Fruit fly (Drosophila melanogaster): Measurements from ENCODE around the gene CG13983.

Gene CG13983

DNA sequence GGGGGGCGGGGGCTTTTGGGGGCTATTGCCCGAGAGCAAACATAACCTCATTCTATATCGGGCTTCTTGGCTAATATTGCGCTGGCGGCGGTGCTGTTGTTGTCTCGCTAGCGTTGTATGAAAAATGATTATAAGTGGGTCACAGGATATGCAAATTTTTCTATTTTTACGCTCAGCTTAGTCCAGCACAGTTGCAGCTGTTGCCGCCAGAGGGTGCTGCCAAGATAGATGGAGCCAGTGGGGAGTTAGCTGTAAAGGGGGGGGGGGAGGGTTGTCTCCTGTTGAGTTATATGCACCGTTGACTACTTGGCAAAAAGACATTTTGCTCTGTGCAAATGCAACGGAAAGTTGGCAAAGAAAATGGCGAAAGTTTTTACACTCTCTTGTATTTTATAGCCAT, 43.3 kb downstream of the CG13983 start:
- TF ChIP-seq CG11902 (GFP tag; optimal IDR thresholded peaks at IDR 0.05) = no peak
- TF ChIP-seq CG11762 (GFP tag; optimal IDR thresholded peaks at IDR 0.05; ENCODE audit: insufficient read depth) = no peak
- no peak for TF ChIP-seq CG32006 (GFP tag; optimal IDR thresholded peaks at IDR 0.05)
- no peak for TF ChIP-seq CG16779 (tag; optimal IDR thresholded peaks at IDR 0.05)
- no peak for TF ChIP-seq CG31627 (GFP tag; optimal IDR thresholded peaks at IDR 0.05)
- no peak for TF ChIP-seq fkh (GFP tag; optimal IDR thresholded peaks at IDR 0.05)
- TF ChIP-seq CG4318 (GFP tag; optimal IDR thresholded peaks at IDR 0.05) = no peak
- no peak for TF ChIP-seq Sox102F (GFP tag; optimal IDR thresholded peaks at IDR 0.05)
- TF ChIP-seq CG6163 (GFP tag; IDR thresholded peaks at IDR 0.05) = no peak
- TF ChIP-seq CG34406 (GFP tag; optimal IDR thresholded peaks at IDR 0.05) = no peak

DNA sequence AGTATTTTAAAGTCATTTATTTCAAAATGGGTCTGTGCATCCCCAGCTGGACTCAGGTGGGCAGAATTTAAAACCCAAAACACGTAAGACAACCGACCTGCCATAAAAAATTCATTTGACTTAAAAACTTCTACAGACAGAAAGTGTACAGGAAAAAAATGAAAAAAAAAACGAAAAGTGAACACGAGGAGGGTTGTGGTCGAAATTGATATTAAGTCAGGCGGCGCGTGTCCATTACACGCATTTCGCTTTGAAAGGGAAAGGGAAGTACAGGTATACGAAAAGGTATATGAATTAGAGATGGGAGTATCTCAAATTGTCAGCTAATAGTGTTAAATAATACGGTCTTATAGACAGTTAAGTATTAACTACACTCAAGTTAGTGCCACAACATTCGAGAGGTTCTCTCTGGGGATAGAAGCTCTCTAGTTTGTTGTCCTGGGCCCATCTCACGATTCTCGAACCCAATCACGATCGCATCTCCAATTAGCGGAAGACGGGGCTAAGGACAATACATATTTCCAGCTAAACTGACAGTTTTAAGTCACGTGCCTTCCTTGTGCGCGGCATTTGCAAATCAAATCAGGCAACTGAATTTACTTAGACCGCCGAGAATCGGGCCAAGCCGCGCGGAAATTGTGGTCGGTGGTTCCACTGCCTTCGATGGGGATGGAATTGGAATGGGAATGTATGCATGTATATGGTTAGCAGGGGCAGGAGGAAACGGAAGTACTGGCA, 45.5 kb downstream of the CG13983 start:
- TF ChIP-seq Blimp-1 (GFP tag; optimal IDR thresholded peaks at IDR 0.05) (peak; percentile 18), Sox15 (GFP tag; optimal IDR thresholded peaks at IDR 0.05) (no peak), ss (GFP tag; optimal IDR thresholded peaks at IDR 0.05) (no peak)

- TF ChIP-seq Eip75B (GFP tag; optimal IDR thresholded peaks at IDR 0.05) (no peak), CG4318 (GFP tag; optimal IDR thresholded peaks at IDR 0.05) (no peak), Ets21C (GFP tag; optimal IDR thresholded peaks at IDR 0.05) (no peak), Hr38 (GFP tag; optimal IDR thresholded peaks at IDR 0.05) (no peak), CG11902 (GFP tag; optimal IDR thresholded peaks at IDR 0.05) (no peak), Eip78C (GFP tag) (no peak), CG15336 (GFP tag; IDR thresholded peaks at IDR 0.05) (no peak), OdsH (GFP tag; optimal IDR thresholded peaks at IDR 0.05) (no peak), CG32006 (GFP tag; optimal IDR thresholded peaks at IDR 0.05) (no peak), eg (GFP tag; IDR thresholded peaks at IDR 0.05) (no peak), Eip93F (GFP tag; optimal IDR thresholded peaks at IDR 0.05) (no peak), CG10631 (GFP tag; optimal IDR thresholded peaks at IDR 0.05) (no peak), lz (GFP tag; optimal IDR thresholded peaks at IDR 0.05) (no peak), CG8119 (GFP tag; IDR thresholded peaks at IDR 0.05) (no peak)
Measured at dm6 chr2L:6215897-6216296, 48.4 kb downstream of the CG13983 start.
